Fruit fly (Drosophila melanogaster) Kc167 (cell line): ENCODE data around the gene Alg2.
A peak's percentile ranks its signal among the peaks of the same experiment; 100 is the strongest.

Experiments used
- Myc ChIP-seq: fragments of >200 bp; optimal IDR thresholded peaks from 2 replicates; lab custom pipeline; 2017; ENCODE audit warnings: missing external identifiers
- Sin3A ChIP-seq: fragments of >200 bp; optimal IDR thresholded peaks from 2 replicates; lab custom pipeline; 2018; ENCODE audit warnings: missing external identifiers
- h ChIP-seq: fragments of >200 bp; optimal IDR thresholded peaks from 3 replicates; lab custom pipeline; 2018; ENCODE audit warnings: missing external identifiers
- insv ChIP-seq: fragments of >200 bp; optimal IDR thresholded peaks from 3 replicates; lab custom pipeline; 2018; ENCODE audit warnings: missing external identifiers
- psq ChIP-seq: fragments of >200 bp; optimal IDR thresholded peaks from 2 replicates; lab custom pipeline; 2017; ENCODE audit warnings: missing external identifiers
- ttk ChIP-seq: sonication (Bioruptor generic); optimal IDR thresholded peaks from 2 replicates; lab custom pipeline; 2017; ENCODE audit warnings: missing external identifiers

Alg2 gene

DNA sequence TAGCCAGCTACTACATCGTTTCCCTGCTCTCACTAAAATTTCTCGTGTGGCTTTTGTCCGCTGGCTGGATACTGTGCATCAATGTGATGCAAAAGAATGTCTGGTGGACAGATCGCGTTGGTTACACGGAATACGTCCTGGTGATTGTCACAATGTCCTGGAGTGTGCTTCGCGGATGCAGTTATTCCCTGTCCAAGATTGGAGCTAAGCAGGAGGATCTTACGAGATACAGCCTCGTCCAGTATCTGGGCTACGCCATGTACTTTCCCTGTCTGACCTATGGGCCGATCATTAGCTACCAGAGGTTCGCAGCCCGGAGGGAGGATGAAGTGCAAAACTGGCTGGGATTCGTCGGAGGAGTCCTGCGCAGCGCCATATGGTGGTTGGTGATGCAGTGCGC is 19.0 kb downstream of the Alg2 start:
- TF ChIP-seq Sin3A (lab: Kevin White, UChicago) (no peak), ttk (lab: Kevin White, UChicago) (peak; percentile 95)

DNA sequence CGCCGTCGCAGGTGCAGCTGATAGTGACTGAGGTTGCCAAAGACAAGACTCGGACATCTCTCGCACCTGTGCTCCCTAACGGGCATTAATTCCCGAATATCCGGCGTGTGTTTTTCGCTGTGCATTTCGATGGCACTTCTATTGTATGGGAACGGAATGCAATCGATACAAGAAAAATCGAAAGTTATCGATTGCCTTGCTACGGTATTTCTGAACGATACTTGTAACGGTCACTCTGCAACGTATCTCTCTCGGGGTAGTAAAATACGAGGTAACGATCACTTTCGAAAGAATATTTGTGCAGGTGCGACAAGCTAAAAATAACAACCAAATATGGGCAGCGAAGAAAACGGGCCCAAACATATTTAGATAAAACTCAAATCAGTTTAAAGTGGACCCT is 21.3 kb downstream of the Alg2 start, which contains the start of gene CG32280:
Gene CG32280 (plus strand): TSS at position 231 of the 400 bp plus-strand sequence.
- no peak for TF ChIP-seq psq (lab: Kevin White, UChicago)
- no peak for TF ChIP-seq Sin3A (lab: Kevin White, UChicago)
- no peak for TF ChIP-seq h (lab: Kevin White, UChicago)
- no peak for TF ChIP-seq insv (lab: Kevin White, UChicago)

DNA sequence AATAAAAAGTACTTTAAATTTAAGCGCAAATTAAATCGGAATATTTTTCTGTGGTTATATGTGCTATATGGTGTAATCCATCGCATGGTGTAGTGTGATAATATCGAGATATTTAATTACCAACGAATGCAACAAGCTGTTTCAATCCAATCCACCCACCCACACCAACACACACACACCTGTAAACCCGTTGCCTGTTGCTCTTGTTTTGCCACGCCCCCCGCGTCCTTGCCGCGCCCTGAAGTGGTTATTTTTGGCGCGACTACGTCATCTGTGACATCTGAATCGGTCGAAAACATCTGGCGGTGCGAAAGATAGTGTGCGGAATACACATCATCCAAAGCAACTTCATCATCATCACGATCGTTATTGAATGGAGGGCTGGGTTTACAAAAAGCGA is 21.8 kb downstream of the Alg2 start:
- TF ChIP-seq ttk (lab: Kevin White, UChicago) (no peak), Myc (lab: Kevin White, UChicago) (no peak), Sin3A (lab: Kevin White, UChicago) (no peak), h (lab: Kevin White, UChicago) (no peak), psq (lab: Kevin White, UChicago) (no peak), insv (lab: Kevin White, UChicago) (no peak)

DNA sequence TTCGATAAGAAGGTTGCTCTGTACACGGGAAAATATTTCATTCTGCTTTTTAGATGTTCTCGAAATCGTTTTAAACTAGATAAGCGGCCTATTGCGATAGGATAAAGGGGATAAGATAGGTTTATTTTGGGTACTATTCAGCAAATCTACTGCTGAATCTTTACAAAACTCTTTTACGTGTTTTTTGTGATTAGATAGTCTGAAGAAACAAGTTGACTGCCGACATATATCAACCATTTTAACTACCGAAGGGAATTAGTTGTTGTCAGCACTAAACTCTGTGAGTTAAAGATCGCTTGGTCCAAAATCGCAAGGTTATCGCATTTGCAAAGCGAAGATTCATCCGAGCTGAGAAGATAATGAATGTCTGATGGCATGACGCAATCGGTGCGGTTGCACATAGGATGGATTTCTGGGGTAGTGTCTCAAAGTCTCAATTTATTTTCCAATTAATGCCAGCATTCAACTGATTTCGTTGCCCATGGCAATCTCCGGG is 22.6 kb downstream of the Alg2 start, which contains the start of gene Asciz:
Gene Asciz (minus strand): TSS at position 51 of the 496 bp plus-strand sequence.
- TF ChIP-seq insv (lab: Kevin White, UChicago) (no peak), Sin3A (lab: Kevin White, UChicago) (no peak), ttk (lab: Kevin White, UChicago) (no peak), psq (lab: Kevin White, UChicago) (no peak), Myc (lab: Kevin White, UChicago) (no peak), h (lab: Kevin White, UChicago) (no peak)

DNA sequence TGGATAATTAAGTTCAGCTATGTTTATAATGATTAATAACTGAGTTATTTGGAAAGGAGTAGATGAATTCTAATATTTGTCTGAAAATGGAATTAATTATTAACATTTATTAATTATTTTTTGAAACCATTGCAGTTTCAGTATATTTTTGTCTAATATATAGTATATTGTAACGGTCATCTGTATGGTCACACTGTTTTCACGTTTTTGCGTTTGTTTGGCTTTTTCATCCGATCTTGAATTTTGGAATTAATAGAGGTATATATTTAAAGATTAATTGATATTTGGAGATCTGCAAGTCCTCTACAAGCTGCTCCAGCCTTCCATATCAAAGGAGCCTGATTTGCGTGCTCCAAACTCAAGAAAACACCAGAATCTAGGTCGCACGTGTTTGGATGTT is 25.5 kb downstream of the Alg2 start, which contains the start of the genes CG32278 and CG32281:
Gene CG32278 (plus strand): TSS at position 180 of the 400 bp plus-strand sequence.
Gene CG32281 (plus strand): TSS at position 269 of the 400 bp plus-strand sequence.
- no peak for TF ChIP-seq psq (lab: Kevin White, UChicago)
- no peak for TF ChIP-seq ttk (lab: Kevin White, UChicago)
- no peak for TF ChIP-seq insv (lab: Kevin White, UChicago)
- no peak for TF ChIP-seq Sin3A (lab: Kevin White, UChicago)
- TF ChIP-seq Myc (lab: Kevin White, UChicago), result no peak

DNA sequence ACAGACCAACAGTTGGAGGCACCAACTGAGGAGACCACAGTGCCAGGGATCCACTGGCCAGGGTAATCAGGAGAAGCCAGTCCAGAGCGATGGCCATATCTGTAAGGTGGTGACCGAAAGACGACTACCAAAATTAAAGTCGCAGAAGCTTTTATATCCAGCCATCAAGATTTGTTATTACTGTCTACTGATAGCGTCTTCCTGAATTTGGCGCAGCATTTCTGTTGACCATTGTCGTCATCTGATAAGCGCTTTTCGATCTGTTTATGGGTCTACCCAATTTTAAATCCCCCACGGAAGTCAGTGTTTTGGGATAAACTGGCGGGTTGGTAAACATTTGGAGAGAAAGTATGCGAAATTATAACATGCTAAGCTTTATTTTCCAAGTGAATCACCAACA is 28.8 kb downstream of the Alg2 start, which contains the start of gene CG14963:
Gene CG14963 (minus strand): TSS at position 101 of the 400 bp plus-strand sequence.
- no peak for TF ChIP-seq psq (lab: Kevin White, UChicago)
- no peak for TF ChIP-seq ttk (lab: Kevin White, UChicago)
- no peak for TF ChIP-seq insv (lab: Kevin White, UChicago)
- TF ChIP-seq h (lab: Kevin White, UChicago), result no peak
- no peak for TF ChIP-seq Myc (lab: Kevin White, UChicago)
- TF ChIP-seq Sin3A (lab: Kevin White, UChicago), result no peak

DNA sequence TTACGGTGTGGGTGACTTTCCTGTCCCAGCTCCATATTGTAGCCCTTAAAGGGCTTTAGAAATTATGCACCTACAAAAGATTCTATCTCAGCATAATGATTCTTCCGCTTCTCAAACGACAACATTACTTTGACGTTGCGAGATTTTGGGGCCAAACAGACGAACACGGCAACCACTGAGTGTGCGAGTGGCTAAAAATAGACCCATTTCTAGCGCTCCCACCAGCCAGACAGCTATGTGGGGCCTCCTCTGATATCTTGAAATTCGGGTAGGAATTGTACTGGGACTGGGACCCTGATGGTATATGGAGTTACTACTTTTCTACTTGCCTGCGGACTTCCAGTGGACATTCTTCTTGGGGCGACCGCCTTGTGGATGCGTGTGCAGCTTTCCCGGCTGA is 34.3 kb downstream of the Alg2 start:
- TF ChIP-seq Myc (lab: Kevin White, UChicago) (no peak), Sin3A (lab: Kevin White, UChicago) (no peak), h (lab: Kevin White, UChicago) (no peak), psq (lab: Kevin White, UChicago) (no peak), insv (lab: Kevin White, UChicago) (no peak)

DNA sequence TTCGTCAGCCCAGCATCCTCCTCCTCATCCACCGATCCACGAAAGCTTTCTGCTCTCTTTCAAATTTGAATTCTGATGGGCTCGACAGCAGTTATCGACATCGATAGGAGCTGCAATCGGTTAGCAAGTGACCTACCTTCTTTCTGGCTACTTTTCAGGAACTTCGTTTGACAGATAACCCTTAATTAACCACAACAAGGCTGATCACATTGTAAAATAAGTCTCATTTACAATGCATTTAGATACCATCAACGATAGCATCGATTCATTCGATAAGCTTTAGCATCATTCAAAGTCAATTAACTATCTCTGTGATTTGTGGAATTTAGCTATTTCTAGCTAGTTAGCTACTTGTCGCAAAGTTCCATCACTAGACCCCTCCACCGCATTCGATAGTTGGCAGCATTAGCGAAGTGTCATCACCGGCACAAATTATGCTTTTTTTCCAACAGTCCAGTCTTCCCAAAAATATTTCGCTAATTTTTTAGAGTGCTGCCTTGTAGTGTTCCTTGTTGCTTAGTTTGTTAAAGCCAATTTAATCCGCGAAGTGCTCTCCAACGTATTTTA is 35.0 kb downstream of the Alg2 start, which contains the start of the genes MnM and Girdin:
Gene MnM (minus strand): TSS at position 51 of the 567 bp plus-strand sequence.
Gene Girdin (plus strand): TSS at position 401 of the 567 bp plus-strand sequence.
- no peak for TF ChIP-seq psq (lab: Kevin White, UChicago)
- TF ChIP-seq h (lab: Kevin White, UChicago), result no peak

DNA sequence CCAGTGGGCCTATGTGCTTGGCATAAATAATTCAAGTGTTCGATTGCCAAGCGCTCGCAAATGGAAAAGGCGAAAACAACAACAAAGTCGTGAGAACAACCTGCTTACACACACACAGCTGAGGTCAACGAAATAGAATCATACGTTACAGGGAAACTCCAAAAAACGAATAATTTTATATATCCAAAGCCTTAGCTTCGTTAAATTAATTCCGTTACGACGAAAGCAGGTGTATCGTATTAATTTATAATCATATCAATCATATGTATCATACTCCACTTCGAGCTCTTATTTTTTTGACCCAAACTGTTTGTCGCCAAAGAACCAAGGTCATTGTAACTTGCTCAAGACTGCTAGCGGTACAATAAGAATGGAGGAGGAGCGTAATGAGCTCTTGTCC is 35.9 kb downstream of the Alg2 start:
- TF ChIP-seq ttk (lab: Kevin White, UChicago) (no peak), insv (lab: Kevin White, UChicago) (no peak), Sin3A (lab: Kevin White, UChicago) (no peak), Myc (lab: Kevin White, UChicago) (no peak), psq (lab: Kevin White, UChicago) (no peak), h (lab: Kevin White, UChicago) (no peak)

DNA sequence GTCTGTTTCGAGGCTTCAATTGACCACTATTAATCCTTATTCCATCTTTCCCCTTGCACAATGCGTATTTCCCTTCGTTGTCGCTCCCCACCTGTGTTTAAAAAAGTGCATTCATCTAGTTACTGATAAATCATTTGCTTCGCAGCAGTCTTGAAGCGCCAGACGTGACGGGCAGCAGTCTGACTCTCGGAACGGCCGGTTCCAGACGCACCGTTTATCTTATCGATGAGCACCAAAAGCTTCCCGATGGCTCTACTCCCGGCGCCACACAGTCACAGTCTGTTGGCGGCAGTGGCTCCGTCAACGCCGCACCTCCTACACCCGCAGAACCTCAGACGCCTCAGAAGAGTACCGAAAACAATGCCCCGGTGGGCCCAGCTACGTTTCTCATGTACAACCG is 40.5 kb downstream of the Alg2 start, which contains the start of gene CG42494:
Gene CG42494 (plus strand): TSS at position 301 of the 400 bp plus-strand sequence.
- no peak for TF ChIP-seq Myc (lab: Kevin White, UChicago)
- TF ChIP-seq Sin3A (lab: Kevin White, UChicago), result no peak

DNA sequence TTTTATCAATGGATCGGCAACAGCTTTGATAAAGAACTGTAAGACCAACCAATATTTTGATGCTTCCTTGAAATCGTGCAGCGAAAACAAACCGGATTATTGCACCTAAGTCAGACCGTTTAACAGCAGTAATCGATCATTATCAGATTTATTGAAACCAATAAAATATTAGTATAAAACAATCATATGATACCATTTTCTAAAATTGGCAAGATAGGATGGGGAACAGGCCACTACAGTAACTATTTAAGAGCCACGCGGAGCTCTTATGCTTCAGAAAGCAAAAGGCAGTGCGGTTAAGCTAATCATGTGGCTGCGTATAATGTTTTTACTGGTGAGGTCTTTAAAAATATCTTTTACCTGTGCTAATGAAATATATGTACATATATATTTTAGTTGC is 42.8 kb downstream of the Alg2 start, which contains the start of gene CG32284:
Gene CG32284 (plus strand): TSS at position 301 of the 400 bp plus-strand sequence.
- no peak for TF ChIP-seq h (lab: Kevin White, UChicago)

DNA sequence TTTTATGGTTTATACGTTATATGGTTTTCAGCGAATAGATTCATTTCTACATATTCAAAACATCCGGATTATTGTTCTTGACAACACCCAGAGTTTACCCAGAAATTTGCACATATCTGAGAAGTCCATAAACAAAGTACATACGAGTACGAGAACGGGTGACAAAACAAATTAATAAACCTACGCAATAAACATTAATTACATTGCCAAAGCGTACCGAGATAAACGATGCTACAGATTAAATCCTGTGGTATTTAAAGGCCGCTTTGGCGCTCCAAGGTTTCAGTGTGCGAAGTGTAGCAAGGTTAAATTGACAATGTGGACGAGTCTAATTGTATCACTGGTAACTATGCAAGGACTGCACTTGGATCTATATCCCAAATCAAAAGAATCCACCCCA is 43.7 kb downstream of the Alg2 start, which contains the start of gene CG14957:
Gene CG14957 (plus strand): TSS at position 301 of the 400 bp plus-strand sequence.
- no peak for TF ChIP-seq ttk (lab: Kevin White, UChicago)
- TF ChIP-seq Sin3A (lab: Kevin White, UChicago), result no peak
- no peak for TF ChIP-seq h (lab: Kevin White, UChicago)
- TF ChIP-seq Myc (lab: Kevin White, UChicago), result no peak
- no peak for TF ChIP-seq psq (lab: Kevin White, UChicago)
- TF ChIP-seq insv (lab: Kevin White, UChicago), result no peak
